Worm (Caenorhabditis elegans) whole organism, mixed stage, embryonic: ENCODE data around the gene efhd-1.

Experiments
- blmp-1 ChIP-seq: fragments of 150-350 bp; optimal IDR thresholded peaks from 2 replicates; lab custom pipeline; 2014; ENCODE audit warnings: missing biosample characterization, missing genetic modification characterization
- ces-1 ChIP-seq: fragments of 150-350 bp; optimal IDR thresholded peaks from 2 replicates; lab custom pipeline; 2014; ENCODE audit warnings: missing biosample characterization, missing genetic modification reagents, missing genetic modification characterization
- lin-32 ChIP-seq: fragments of 200-800 bp; sonication (Bioruptor generic); optimal IDR thresholded peaks from 2 replicates; lab custom pipeline; 2018; ENCODE audit warnings: mild to moderate bottlenecking, missing genetic modification characterization, missing compliant biosample characterization
- nhr-237 ChIP-seq: fragments of 150-350 bp; optimal IDR thresholded peaks from 2 replicates; lab custom pipeline; 2014; ENCODE audit warnings: missing biosample characterization, missing genetic modification characterization

ce11 chrII:14132733-14133132 lies 45.9 kb upstream of the efhd-1 start, which contains the start of gene algn-3:
- TF ChIP-seq ces-1 (GFP tag; lab: Kevin White, UChicago) (no peak), blmp-1 (tag; lab: Kevin White, UChicago) (no peak), nhr-237 (tag; lab: Kevin White, UChicago) (no peak), lin-32 (GFP tag; lab: Kevin White, UChicago) (no peak)
